Fruit fly (Drosophila melanogaster) whole organism, prepupa: ENCODE data around the gene Cad99C.

Source experiments
- CG32006 ChIP-seq: fragments of 200-800 bp; sonication (Bioruptor generic); optimal IDR thresholded peaks from 3 replicates; lab custom pipeline; 2017; ENCODE audit warnings: missing biosample characterization, mild to moderate bottlenecking, missing genetic modification characterization
- CG34406 ChIP-seq: fragments of 200-800 bp; sonication (Bioruptor generic); optimal IDR thresholded peaks from 3 replicates; lab custom pipeline; 2016; ENCODE audit warnings: missing biosample characterization, missing genetic modification characterization
- CG3919 ChIP-seq: fragments of 200-800 bp; sonication (Bioruptor generic); optimal IDR thresholded peaks from 3 replicates; lab custom pipeline; 2016; ENCODE audit warnings: missing biosample characterization, missing genetic modification characterization
- CG4318 ChIP-seq: fragments of 200-800 bp; sonication (Bioruptor generic); optimal IDR thresholded peaks from 3 replicates; lab custom pipeline; 2017; ENCODE audit warnings: missing biosample characterization, mild to moderate bottlenecking, missing genetic modification characterization
- CG6163 ChIP-seq: fragments of 200-800 bp; sonication (Bioruptor generic); IDR thresholded peaks from 3 replicates; pipeline ENCODE4 v1.3.6; 2022; ENCODE audit warnings: missing biosample characterization, missing genetic modification characterization
- CG6792 ChIP-seq: fragments of 200-800 bp; sonication (Bioruptor generic); optimal IDR thresholded peaks from 3 replicates; lab custom pipeline; 2016; ENCODE audit warnings: missing biosample characterization, missing genetic modification characterization
- Gug ChIP-seq: fragments of 200-800 bp; sonication (Bioruptor generic); IDR thresholded peaks from 2 replicates; pipeline ENCODE4 v1.3.6; 2022; ENCODE audit warnings: missing biosample characterization, missing genetic modification characterization
- Sox102F ChIP-seq: fragments of 200-800 bp; sonication (Bioruptor generic); optimal IDR thresholded peaks from 2 replicates; lab custom pipeline; 2016; ENCODE audit warnings: missing biosample characterization, mild to moderate bottlenecking, missing genetic modification characterization
- Sox15 ChIP-seq: fragments of 200-800 bp; sonication (Bioruptor generic); optimal IDR thresholded peaks from 3 replicates; lab custom pipeline; 2016; ENCODE audit warnings: missing biosample characterization, missing genetic modification characterization
- fd59A ChIP-seq: fragments of 200-800 bp; sonication (Bioruptor generic); optimal IDR thresholded peaks from 2 replicates; lab custom pipeline; 2017; ENCODE audit warnings: missing biosample characterization, mild to moderate bottlenecking, missing genetic modification characterization, missing genetic modification reagents
- vri ChIP-seq: fragments of 200-800 bp; sonication (Bioruptor generic); optimal IDR thresholded peaks from 3 replicates; lab custom pipeline; 2016; ENCODE audit warnings: missing biosample characterization, mild to moderate bottlenecking, missing genetic modification characterization

dm6 chr3R:29869350-29869688 is 27.9 kb downstream of the Cad99C start, which contains the start of gene CG34133:
- TF ChIP-seq CG6163 (GFP tag; lab: Robert Waterston, UW), result no peak
- no peak for TF ChIP-seq CG34406 (GFP tag; lab: Kevin White, UChicago)
- no peak for TF ChIP-seq vri (GFP tag; lab: Kevin White, UChicago)
- TF ChIP-seq Sox102F (GFP tag; lab: Kevin White, UChicago), result no peak
- no peak for TF ChIP-seq Gug (GFP tag; lab: Robert Waterston, UW)
- no peak for TF ChIP-seq CG6792
- no peak for TF ChIP-seq CG32006
- TF ChIP-seq CG4318 (GFP tag; lab: Kevin White, UChicago), result no peak
- no peak for TF ChIP-seq Sox15 (GFP tag; lab: Kevin White, UChicago)
- no peak for TF ChIP-seq CG3919 (GFP tag; lab: Kevin White, UChicago)
- no peak for TF ChIP-seq fd59A (GFP tag; lab: Kevin White, UChicago)
